Fruit fly (Drosophila melanogaster) S2 (cell line): Measurements from ENCODE around the gene VhaM9.7-d.

Experiments
- CG8478 ChIP-seq: fragments of >200 bp; optimal IDR thresholded peaks from 2 replicates; lab custom pipeline; 2018
- CTCF ChIP-seq, 2 experiments: fragments of >200 bp; optimal IDR thresholded peaks; 2 replicates each; lab custom pipeline; 2018

DNA sequence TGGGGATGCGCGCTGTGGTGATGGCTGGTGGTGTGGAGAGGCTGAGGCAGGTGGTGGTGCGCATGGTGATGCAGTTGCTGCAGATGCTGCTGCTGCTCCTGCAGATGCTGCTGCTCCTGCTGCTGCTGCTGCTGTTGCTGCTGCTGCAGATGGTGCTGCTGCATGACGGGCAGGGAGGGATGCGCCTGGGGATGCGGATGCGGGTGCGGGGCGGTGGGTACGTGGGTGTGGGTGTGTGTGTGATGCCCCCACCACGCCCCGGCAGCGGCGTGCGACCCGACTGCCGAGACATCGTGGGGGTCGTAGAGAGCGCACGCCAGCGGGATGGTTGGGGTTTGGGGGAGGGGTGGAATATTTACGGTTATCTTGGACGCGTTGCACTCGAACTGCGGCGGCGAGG lies 42.1 kb upstream of the VhaM9.7-d start:
- no peak for TF ChIP-seq CG8478 (lab: Kevin White, UChicago)
- TF ChIP-seq CTCF (optimal IDR thresholded peaks at IDR 0.05; lab: Kevin White, UChicago), result no peak
